Worm (Caenorhabditis elegans): ENCODE data around the gene K07C11.7.

ce11 chrV:8224634-8225033 is 10.9 kb upstream of the K07C11.7 start, which contains the start of gene pax-1:
- TF ChIP-seq lin-11 (tag; optimal IDR thresholded peaks at IDR 0.05) (no peak), elt-2 (tag; optimal IDR thresholded peaks at IDR 0.05) (no peak), tbx-2 (tag; optimal IDR thresholded peaks at IDR 0.05) (no peak), ceh-34 (tag; optimal IDR thresholded peaks at IDR 0.05) (no peak), hlh-15 (tag; optimal IDR thresholded peaks at IDR 0.05) (no peak), ztf-16 (tag; optimal IDR thresholded peaks at IDR 0.05) (no peak), dmd-4 (tag; optimal IDR thresholded peaks at IDR 0.05; ENCODE audit: borderline replicate concordance) (no peak), F13H6.1 (tag; optimal IDR thresholded peaks at IDR 0.05) (no peak), ama-1 (optimal IDR thresholded peaks at IDR 0.05) (no peak), fkh-6 (tag; optimal IDR thresholded peaks at IDR 0.05) (no peak), che-1 (tag; optimal IDR thresholded peaks at IDR 0.05) (no peak)
